ENCODE assay signal across 1 worm cellular context in genomic region chrV:11228653-11229173, ce11.
TF ChIP-seq lines count a peak whose summit lies in the region.

pqn-70 (minus strand) TSS chrV:11228703.

TF ChIP-seq in whole organism, L4 larva, 104 proteins besides CTCF, POLR2A, EP300 and RAD21 (continued from another document):
- TF ChIP-seq rbr-2 (tag; optimal IDR thresholded peaks at IDR 0.05; lab: Kevin White, UChicago), result peak; percentile 79
- TF ChIP-seq dmd-6 (GFP tag; IDR thresholded peaks at IDR 0.05; lab: Robert Waterston, UW), result peak; percentile 76
- no peak for TF ChIP-seq cey-2 (tag; optimal IDR thresholded peaks at IDR 0.05; lab: Kevin White, UChicago; ENCODE audit: borderline replicate concordance, insufficient read depth)
- TF ChIP-seq nhr-6 (tag; optimal IDR thresholded peaks at IDR 0.05; lab: Kevin White, UChicago), result peak; percentile 76
- peak; percentile 75 for TF ChIP-seq lin-13 (GFP tag; optimal IDR thresholded peaks at IDR 0.05; lab: Kevin White, UChicago)
- peak; percentile 60 for TF ChIP-seq T20F7.1 (GFP tag; optimal IDR thresholded peaks at IDR 0.05; lab: Kevin White, UChicago)
- no peak for TF ChIP-seq nhr-41 (GFP tag; IDR thresholded peaks at IDR 0.05; lab: Robert Waterston, UW)
- no peak for TF ChIP-seq dmd-9 (GFP tag; IDR thresholded peaks at IDR 0.05; lab: Robert Waterston, UW)
- no peak for TF ChIP-seq madf-9 (GFP tag; conservative IDR thresholded peaks at IDR 0.05; lab: Robert Waterston, UW)
- no peak for TF ChIP-seq pqm-1 (tag; optimal IDR thresholded peaks at IDR 0.05; lab: Kevin White, UChicago)
- peak; percentile 1 for TF ChIP-seq mxl-3 (GFP tag; optimal IDR thresholded peaks at IDR 0.05; lab: Kevin White, UChicago)
- peak; percentile 86 for TF ChIP-seq hmg-1.1 (GFP tag; IDR thresholded peaks at IDR 0.05; lab: Robert Waterston, UW)
- TF ChIP-seq ceh-20 (GFP tag; IDR thresholded peaks at IDR 0.05; lab: Robert Waterston, UW), result peak; percentile 55; the same call in 1 of the 2 replicates
- TF ChIP-seq Y48G9A.11 (GFP tag; IDR thresholded peaks at IDR 0.05; lab: Robert Waterston, UW), result no peak
- TF ChIP-seq nhr-10 (tag; optimal IDR thresholded peaks at IDR 0.05; lab: Kevin White, UChicago), result no peak
- no peak for TF ChIP-seq snpc-1.2 (GFP tag; IDR thresholded peaks at IDR 0.05; lab: Robert Waterston, UW)
- TF ChIP-seq fkh-10 (GFP tag; optimal IDR thresholded peaks at IDR 0.05; lab: Kevin White, UChicago), result peak; percentile 72
- peak; percentile 53 for TF ChIP-seq vab-7 (GFP tag; IDR thresholded peaks at IDR 0.05; lab: Robert Waterston, UW)
- TF ChIP-seq nhr-48 (tag; optimal IDR thresholded peaks at IDR 0.05; lab: Kevin White, UChicago), result peak; percentile 60
- TF ChIP-seq egl-43 (GFP tag; IDR thresholded peaks at IDR 0.05; lab: Robert Waterston, UW), result peak; percentile 67; the same call in 1 of the 2 replicates
- TF ChIP-seq mdt-29 (GFP tag; IDR thresholded peaks at IDR 0.05; lab: Robert Waterston, UW), result no peak
- TF ChIP-seq ceh-32 (tag; optimal IDR thresholded peaks at IDR 0.05; lab: Kevin White, UChicago; ENCODE audit: poor library complexity), result no peak
- TF ChIP-seq zip-11 (GFP tag; IDR thresholded peaks at IDR 0.05; lab: Robert Waterston, UW), result no peak
- no peak for TF ChIP-seq ztf-11 (tag; optimal IDR thresholded peaks at IDR 0.05; lab: Kevin White, UChicago)
- no peak for TF ChIP-seq Y5F2A.4 (GFP tag; optimal IDR thresholded peaks at IDR 0.05; lab: Kevin White, UChicago)
